Worm (Caenorhabditis elegans): Measurements from ENCODE around the gene T25D1.3.
A peak's percentile ranks its signal among the peaks of the same experiment; 100 is the strongest.

The T25D1.3 gene

ce11 chrX:16535192-16535591, 29.7 kb downstream of the T25D1.3 start:
- no peak for TF ChIP-seq ceh-9 (tag; optimal IDR thresholded peaks at IDR 0.05)
- TF ChIP-seq lin-15B (tag; optimal IDR thresholded peaks at IDR 0.05): no peak
- no peak for TF ChIP-seq ZK546.5 (tag; optimal IDR thresholded peaks at IDR 0.05)
- no peak for TF ChIP-seq nhr-28 (tag; optimal IDR thresholded peaks at IDR 0.05)
- TF ChIP-seq ztf-4 (tag; optimal IDR thresholded peaks at IDR 0.05): no peak
- no peak for TF ChIP-seq lsy-12 (tag; optimal IDR thresholded peaks at IDR 0.05)
- no peak for TF ChIP-seq pqm-1 (tag; optimal IDR thresholded peaks at IDR 0.05)
- TF ChIP-seq fkh-10 (GFP tag; optimal IDR thresholded peaks at IDR 0.05): no peak
- TF ChIP-seq tbx-2 (tag; optimal IDR thresholded peaks at IDR 0.05): no peak
- TF ChIP-seq aly-2 (tag; optimal IDR thresholded peaks at IDR 0.05): no peak
- no peak for TF ChIP-seq hmg-11 (tag; optimal IDR thresholded peaks at IDR 0.05)
- no peak for TF ChIP-seq elt-1 (tag; optimal IDR thresholded peaks at IDR 0.05)
- TF ChIP-seq jun-1 (tag; optimal IDR thresholded peaks at IDR 0.05): no peak
- TF ChIP-seq daf-12 (tag; optimal IDR thresholded peaks at IDR 0.05): no peak
- TF ChIP-seq ztf-11 (tag; optimal IDR thresholded peaks at IDR 0.05): no peak
- TF ChIP-seq egl-5 (tag; optimal IDR thresholded peaks at IDR 0.05): no peak

ce11 chrX:16536230-16536940, 30.9 kb downstream of the T25D1.3 start, which contains the start of gene pat-9:
pat-9 (plus strand) TSS chrX:16536890.
- TF ChIP-seq unc-62 (GFP tag; optimal IDR thresholded peaks at IDR 0.05): no peak
- TF ChIP-seq nhr-43 (tag; optimal IDR thresholded peaks at IDR 0.05; ENCODE audit: poor library complexity, severe bottlenecking): no peak
- TF ChIP-seq nfya-1 (tag; optimal IDR thresholded peaks at IDR 0.05; ENCODE audit: insufficient read depth): peak; percentile 3
- TF ChIP-seq pqm-1 (tag; optimal IDR thresholded peaks at IDR 0.05): no peak

ce11 chrX:16540374-16540773, 34.9 kb downstream of the T25D1.3 start, which contains the start of gene osm-1:
osm-1 (plus strand) TSS chrX:16540674.
- no peak for TF ChIP-seq hmg-11 (tag; optimal IDR thresholded peaks at IDR 0.05)

ce11 chrX:16543887-16544286, 38.4 kb downstream of the T25D1.3 start:
- TF ChIP-seq ceh-82 (tag; optimal IDR thresholded peaks at IDR 0.05): no peak
- TF ChIP-seq mdl-1 (tag; optimal IDR thresholded peaks at IDR 0.05): no peak
- no peak for TF ChIP-seq eor-1 (tag; optimal IDR thresholded peaks at IDR 0.05)
- no peak for TF ChIP-seq ZK546.5 (tag; optimal IDR thresholded peaks at IDR 0.05)
- no peak for TF ChIP-seq hmg-11 (tag; optimal IDR thresholded peaks at IDR 0.05)
- no peak for TF ChIP-seq pqm-1 (tag; optimal IDR thresholded peaks at IDR 0.05)
- no peak for TF ChIP-seq nhr-43 (tag; optimal IDR thresholded peaks at IDR 0.05; ENCODE audit: poor library complexity, severe bottlenecking)
- TF ChIP-seq nhr-11 (tag; optimal IDR thresholded peaks at IDR 0.05): no peak
- no peak for TF ChIP-seq jun-1 (tag; optimal IDR thresholded peaks at IDR 0.05)
- no peak for TF ChIP-seq R02D3.7 (tag; optimal IDR thresholded peaks at IDR 0.05)
- no peak for TF ChIP-seq tbx-2 (tag; optimal IDR thresholded peaks at IDR 0.05)
- no peak for TF ChIP-seq lsy-12 (tag; optimal IDR thresholded peaks at IDR 0.05)

- no peak for TF ChIP-seq ceh-82 (tag; optimal IDR thresholded peaks at IDR 0.05)
- no peak for TF ChIP-seq elt-3 (tag; optimal IDR thresholded peaks at IDR 0.05)
- TF ChIP-seq ZK546.5 (tag; optimal IDR thresholded peaks at IDR 0.05): no peak
- TF ChIP-seq snpc-4 (tag; optimal IDR thresholded peaks at IDR 0.05): peak; percentile 76
- TF ChIP-seq fkh-2 (tag; optimal IDR thresholded peaks at IDR 0.05): no peak
- no peak for TF ChIP-seq nhr-23 (tag; optimal IDR thresholded peaks at IDR 0.05)
- no peak for TF ChIP-seq daf-12 (tag; optimal IDR thresholded peaks at IDR 0.05)
Observed at ce11 chrX:16545641-16546040, 40.2 kb downstream of the T25D1.3 start.

- TF ChIP-seq nhr-77 (tag; optimal IDR thresholded peaks at IDR 0.05) (no peak), skn-1 (tag; optimal IDR thresholded peaks at IDR 0.05) (no peak), ztf-11 (tag; optimal IDR thresholded peaks at IDR 0.05) (no peak), aly-2 (tag; optimal IDR thresholded peaks at IDR 0.05) (no peak), ceh-82 (tag; optimal IDR thresholded peaks at IDR 0.05) (no peak), nhr-67 (tag; optimal IDR thresholded peaks at IDR 0.05) (no peak), ceh-9 (tag; optimal IDR thresholded peaks at IDR 0.05) (no peak), elt-2 (tag; optimal IDR thresholded peaks at IDR 0.05) (no peak)
Observed at ce11 chrX:16546135-16546534, 40.7 kb downstream of the T25D1.3 start.
